Worm (Caenorhabditis elegans): ENCODE measurements around the gene ZC250.2.

Gene ZC250.2

ce11 chrV:5780713-5781360 is 11.3 kb upstream of the ZC250.2 start, which contains the start of gene F44E7.5:
F44E7.5 (minus strand) TSS chrV:5780922.
- peak; percentile 43 for TF ChIP-seq Y55F3AM.14 (GFP tag; optimal IDR thresholded peaks at IDR 0.05)
- no peak for TF ChIP-seq nhr-12 (tag; optimal IDR thresholded peaks at IDR 0.05)
- TF ChIP-seq elt-1 (tag; optimal IDR thresholded peaks at IDR 0.05) = no peak
- no peak for TF ChIP-seq egl-27 (tag; optimal IDR thresholded peaks at IDR 0.05)
- peak; percentile 74 for TF ChIP-seq C34F6.9 (tag; optimal IDR thresholded peaks at IDR 0.05)
- TF ChIP-seq ztf-4 (tag; optimal IDR thresholded peaks at IDR 0.05) = no peak
- no peak for TF ChIP-seq dmd-4 (tag; optimal IDR thresholded peaks at IDR 0.05)
- TF ChIP-seq mbf-1 (tag; optimal IDR thresholded peaks at IDR 0.05) = no peak
- peak; percentile 72 for TF ChIP-seq sma-9 (GFP tag; optimal IDR thresholded peaks at IDR 0.05)
- TF ChIP-seq sma-9 (tag; optimal IDR thresholded peaks at IDR 0.05) = no peak
- no peak for TF ChIP-seq ztf-11 (tag; optimal IDR thresholded peaks at IDR 0.05)
- peak; percentile 65 for TF ChIP-seq gmeb-1 (tag; optimal IDR thresholded peaks at IDR 0.05)
- no peak for TF ChIP-seq R02D3.7 (tag; optimal IDR thresholded peaks at IDR 0.05)
- no peak for TF ChIP-seq aly-2 (tag; optimal IDR thresholded peaks at IDR 0.05)
- peak; percentile 39 for TF ChIP-seq F13H6.1 (tag; optimal IDR thresholded peaks at IDR 0.05)
- TF ChIP-seq sma-3 (GFP tag; optimal IDR thresholded peaks at IDR 0.05) = peak; percentile 60
- TF ChIP-seq nhr-10 (tag; optimal IDR thresholded peaks at IDR 0.05) = no peak
- peak; percentile 40 for TF ChIP-seq snpc-4 (tag; optimal IDR thresholded peaks at IDR 0.05)
- peak; percentile 81 for TF ChIP-seq crh-2 (tag; optimal IDR thresholded peaks at IDR 0.05)
- no peak for TF ChIP-seq mab-5 (tag; optimal IDR thresholded peaks at IDR 0.05)
- TF ChIP-seq ama-1 (optimal IDR thresholded peaks at IDR 0.05) = no peak
- TF ChIP-seq ztf-1 (GFP tag; conservative IDR thresholded peaks at IDR 0.05) = no peak
- peak; percentile 37 for TF ChIP-seq blmp-1 (tag; optimal IDR thresholded peaks at IDR 0.05; ENCODE audit: insufficient read depth)
- TF ChIP-seq lin-13 (GFP tag; optimal IDR thresholded peaks at IDR 0.05) = peak; percentile 70
- no peak for TF ChIP-seq ZK546.5 (tag; optimal IDR thresholded peaks at IDR 0.05)
- TF ChIP-seq nhr-237 (tag; optimal IDR thresholded peaks at IDR 0.05) = no peak
- no peak for TF ChIP-seq lin-39 (tag; optimal IDR thresholded peaks at IDR 0.05)
- no peak for TF ChIP-seq alr-1 (tag; optimal IDR thresholded peaks at IDR 0.05)
- TF ChIP-seq zag-1 (tag; optimal IDR thresholded peaks at IDR 0.05) = no peak
- TF ChIP-seq lin-11 (tag; optimal IDR thresholded peaks at IDR 0.05) = no peak
- TF ChIP-seq unc-62 (GFP tag; optimal IDR thresholded peaks at IDR 0.05) = no peak
- TF ChIP-seq nhr-129 (tag; optimal IDR thresholded peaks at IDR 0.05) = peak; percentile 100
- TF ChIP-seq elt-3 (tag; optimal IDR thresholded peaks at IDR 0.05) = no peak
- peak; percentile 62 for TF ChIP-seq unc-55 (GFP tag; optimal IDR thresholded peaks at IDR 0.05)
- TF ChIP-seq fos-1 (tag; optimal IDR thresholded peaks at IDR 0.05) = peak; percentile 91
- no peak for TF ChIP-seq nhr-77 (tag; optimal IDR thresholded peaks at IDR 0.05)
- TF ChIP-seq nhr-23 (tag; optimal IDR thresholded peaks at IDR 0.05) = no peak
- peak; percentile 78 for TF ChIP-seq nhr-25 (tag; optimal IDR thresholded peaks at IDR 0.05)
- no peak for TF ChIP-seq nhr-11 (tag; optimal IDR thresholded peaks at IDR 0.05)
- peak; percentile 5 to 69 for TF ChIP-seq lsy-2 (tag; optimal IDR thresholded peaks at IDR 0.05)
- TF ChIP-seq unc-39 (tag; optimal IDR thresholded peaks at IDR 0.05) = no peak
- TF ChIP-seq ceh-16 (tag; optimal IDR thresholded peaks at IDR 0.05) = no peak
- no peak for TF ChIP-seq peb-1 (tag; optimal IDR thresholded peaks at IDR 0.05)
- no peak for TF ChIP-seq nhr-6 (tag; optimal IDR thresholded peaks at IDR 0.05)
- no peak for TF ChIP-seq sem-4 (tag; optimal IDR thresholded peaks at IDR 0.05)
- no peak for TF ChIP-seq ceh-82 (tag; optimal IDR thresholded peaks at IDR 0.05)
- TF ChIP-seq mdl-1 (tag; optimal IDR thresholded peaks at IDR 0.05) = peak; percentile 61 to 76
- no peak for TF ChIP-seq skn-1 (tag; optimal IDR thresholded peaks at IDR 0.05)
- TF ChIP-seq nhr-21 (tag; optimal IDR thresholded peaks at IDR 0.05) = peak; percentile 57
